Worm (Caenorhabditis elegans) whole organism, L2 larva: Measurements from ENCODE around the gene pdfr-1.

ENCODE experiments used
- C34F6.9 ChIP-seq: fragments of 150-350 bp; optimal IDR thresholded peaks from 2 replicates; lab custom pipeline; 2014; ENCODE audit warnings: missing biosample characterization, missing genetic modification characterization
- F13H6.1 ChIP-seq: sonication (generic microtip); optimal IDR thresholded peaks from 2 replicates; lab custom pipeline; 2016; ENCODE audit warnings: missing genetic modification characterization, missing compliant biosample characterization
- R02D3.7 ChIP-seq: fragments of 150-350 bp; optimal IDR thresholded peaks from 2 replicates; lab custom pipeline; 2014; ENCODE audit warnings: missing biosample characterization, missing genetic modification characterization
- Y55F3AM.14 ChIP-seq: fragments of 200-800 bp; sonication (Bioruptor generic); optimal IDR thresholded peaks from 2 replicates; lab custom pipeline; 2018; ENCODE audit warnings: mild to moderate bottlenecking, missing genetic modification characterization, missing compliant biosample characterization
- ZK546.5 ChIP-seq: sonication (generic microtip); optimal IDR thresholded peaks from 2 replicates; lab custom pipeline; 2017; ENCODE audit warnings: missing biosample characterization, missing genetic modification characterization
- alr-1 ChIP-seq: fragments of 150-350 bp; optimal IDR thresholded peaks from 2 replicates; lab custom pipeline; 2014; ENCODE audit warnings: missing biosample characterization, missing genetic modification characterization
- aly-2 ChIP-seq: fragments of 150-350 bp; optimal IDR thresholded peaks from 2 replicates; lab custom pipeline; 2014; ENCODE audit warnings: missing biosample characterization, missing genetic modification characterization
- ama-1 ChIP-seq: fragments of 150-350 bp; optimal IDR thresholded peaks from 2 replicates; lab custom pipeline; 2018; ENCODE audit warnings: inconsistent platforms
- blmp-1 ChIP-seq: sonication (generic microtip); optimal IDR thresholded peaks from 2 replicates; lab custom pipeline; 2017; ENCODE audit warnings: missing genetic modification characterization, mild to moderate bottlenecking, missing compliant biosample characterization, antibody characterized with exemption, moderate library complexity; ENCODE audit not compliant: insufficient read depth
- ceh-82 ChIP-seq: fragments of 150-350 bp; optimal IDR thresholded peaks from 2 replicates; lab custom pipeline; 2014; ENCODE audit warnings: missing biosample characterization, missing genetic modification characterization
- crh-2 ChIP-seq: sonication (generic microtip); optimal IDR thresholded peaks from 2 replicates; lab custom pipeline; 2017; ENCODE audit warnings: missing biosample characterization, missing genetic modification characterization
- dmd-4 ChIP-seq: sonication (generic microtip); optimal IDR thresholded peaks from 2 replicates; lab custom pipeline; 2017; ENCODE audit warnings: missing biosample characterization, missing genetic modification characterization
- elt-1 ChIP-seq: fragments of 150-350 bp; optimal IDR thresholded peaks from 2 replicates; lab custom pipeline; 2014; ENCODE audit warnings: missing biosample characterization, missing genetic modification characterization
- elt-3 ChIP-seq: sonication (generic microtip); optimal IDR thresholded peaks from 2 replicates; lab custom pipeline; 2017; ENCODE audit warnings: missing biosample characterization, missing genetic modification characterization
- fos-1 ChIP-seq: fragments of 150-350 bp; optimal IDR thresholded peaks from 2 replicates; lab custom pipeline; 2014; ENCODE audit warnings: missing biosample characterization, missing genetic modification characterization
- lin-11 ChIP-seq: fragments of 150-350 bp; sonication (generic microtip); optimal IDR thresholded peaks from 2 replicates; lab custom pipeline; 2014; ENCODE audit warnings: missing biosample characterization, missing genetic modification characterization, inconsistent platforms, mixed read lengths
- lin-13 ChIP-seq: fragments of 150-350 bp; optimal IDR thresholded peaks from 2 replicates; lab custom pipeline; 2014; ENCODE audit warnings: missing biosample characterization, missing genetic modification reagents, missing genetic modification characterization
- lin-39 ChIP-seq: fragments of 150-350 bp; optimal IDR thresholded peaks from 2 replicates; lab custom pipeline; 2014; ENCODE audit warnings: missing biosample characterization, missing genetic modification reagents, missing genetic modification characterization
- lsy-2 ChIP-seq, 2 experiments: fragments of 150-350 bp in 1 of 2; sonication (generic microtip) in 1 of 2; optimal IDR thresholded peaks; 2 replicates each; lab custom pipeline; 2014 to 2017; ENCODE audit warnings: missing biosample characterization in 2 of 2, missing genetic modification characterization in 2 of 2
- mab-5 ChIP-seq: fragments of 150-350 bp; optimal IDR thresholded peaks from 2 replicates; lab custom pipeline; 2014; ENCODE audit warnings: missing biosample characterization, missing genetic modification characterization
- mbf-1 ChIP-seq: sonication (generic microtip); optimal IDR thresholded peaks from 2 replicates; lab custom pipeline; 2017; ENCODE audit warnings: missing biosample characterization, missing genetic modification characterization
- mdl-1 ChIP-seq, 2 experiments: fragments of 150-350 bp in 1 of 2; sonication (generic microtip) in 1 of 2; optimal IDR thresholded peaks; 2 replicates each; lab custom pipeline; 2017; ENCODE audit warnings: missing biosample characterization in 2 of 2, missing genetic modification characterization in 2 of 2
- nhr-11 ChIP-seq: fragments of 150-350 bp; optimal IDR thresholded peaks from 2 replicates; lab custom pipeline; 2014; ENCODE audit warnings: missing biosample characterization, missing genetic modification characterization
- nhr-12 ChIP-seq: fragments of 150-350 bp; optimal IDR thresholded peaks from 2 replicates; lab custom pipeline; 2014; ENCODE audit warnings: missing biosample characterization, missing genetic modification characterization
- nhr-129 ChIP-seq: fragments of 150-350 bp; optimal IDR thresholded peaks from 2 replicates; lab custom pipeline; 2014; ENCODE audit warnings: missing biosample characterization, missing genetic modification characterization
- nhr-21 ChIP-seq: fragments of 150-350 bp; optimal IDR thresholded peaks from 2 replicates; lab custom pipeline; 2014; ENCODE audit warnings: missing biosample characterization, missing genetic modification characterization
- nhr-23 ChIP-seq: fragments of 150-350 bp; optimal IDR thresholded peaks from 2 replicates; lab custom pipeline; 2014; ENCODE audit warnings: missing biosample characterization, missing genetic modification reagents, missing genetic modification characterization
- nhr-25 ChIP-seq: fragments of 150-350 bp; sonication (generic microtip); optimal IDR thresholded peaks from 3 replicates; lab custom pipeline; 2014; ENCODE audit warnings: missing biosample characterization, missing genetic modification characterization
- nhr-6 ChIP-seq: fragments of 150-350 bp; optimal IDR thresholded peaks from 2 replicates; lab custom pipeline; 2014; ENCODE audit warnings: missing biosample characterization, missing genetic modification characterization
- nhr-77 ChIP-seq: fragments of 150-350 bp; optimal IDR thresholded peaks from 2 replicates; lab custom pipeline; 2014; ENCODE audit warnings: missing biosample characterization, missing genetic modification characterization
- peb-1 ChIP-seq: fragments of 150-350 bp; optimal IDR thresholded peaks from 2 replicates; lab custom pipeline; 2014; ENCODE audit warnings: missing biosample characterization, missing genetic modification characterization
- sem-4 ChIP-seq: fragments of 150-350 bp; optimal IDR thresholded peaks from 2 replicates; lab custom pipeline; 2014; ENCODE audit warnings: missing biosample characterization, missing genetic modification reagents, missing genetic modification characterization
- sma-3 ChIP-seq: sonication (generic microtip); optimal IDR thresholded peaks from 2 replicates; lab custom pipeline; 2016; ENCODE audit warnings: missing genetic modification reagents, missing genetic modification characterization, missing compliant biosample characterization
- sma-9 ChIP-seq, 2 experiments: fragments of 150-350 bp in 1 of 2; sonication (generic microtip) in 1 of 2; optimal IDR thresholded peaks; 2 replicates each; lab custom pipeline; 2014 to 2016; ENCODE audit warnings: missing genetic modification characterization in 2 of 2, mild to moderate bottlenecking in 1 of 2, missing biosample characterization in 1 of 2, missing compliant biosample characterization in 1 of 2, missing genetic modification reagents in 1 of 2, moderate library complexity in 1 of 2
- snpc-4 ChIP-seq: fragments of 150-350 bp; optimal IDR thresholded peaks from 2 replicates; lab custom pipeline; 2014; ENCODE audit warnings: missing biosample characterization, missing genetic modification characterization
- unc-39 ChIP-seq: fragments of 150-350 bp; optimal IDR thresholded peaks from 2 replicates; lab custom pipeline; 2014; ENCODE audit warnings: missing biosample characterization, missing genetic modification characterization
- unc-55 ChIP-seq: fragments of 150-350 bp; sonication (generic microtip); optimal IDR thresholded peaks from 3 replicates; lab custom pipeline; 2014; ENCODE audit warnings: missing biosample characterization, missing genetic modification reagents, missing genetic modification characterization
- unc-62 ChIP-seq: fragments of 150-350 bp; optimal IDR thresholded peaks from 2 replicates; lab custom pipeline; 2014; ENCODE audit warnings: missing biosample characterization, missing genetic modification reagents, missing genetic modification characterization
- zag-1 ChIP-seq: fragments of 150-350 bp; optimal IDR thresholded peaks from 2 replicates; lab custom pipeline; 2014; ENCODE audit warnings: missing biosample characterization, missing genetic modification characterization
- ztf-1 ChIP-seq: fragments of 200-800 bp; sonication (Bioruptor generic); conservative IDR thresholded peaks from 2 replicates; pipeline ENCODE4 v1.3.6; 2022; ENCODE audit warnings: missing genetic modification characterization, missing compliant biosample characterization
- ztf-11 ChIP-seq: sonication (generic microtip); optimal IDR thresholded peaks from 2 replicates; lab custom pipeline; 2017; ENCODE audit warnings: missing biosample characterization, missing genetic modification characterization
- ztf-4 ChIP-seq: fragments of 150-350 bp; optimal IDR thresholded peaks from 2 replicates; lab custom pipeline; 2014; ENCODE audit warnings: missing biosample characterization, missing genetic modification characterization

Gene pdfr-1

DNA sequence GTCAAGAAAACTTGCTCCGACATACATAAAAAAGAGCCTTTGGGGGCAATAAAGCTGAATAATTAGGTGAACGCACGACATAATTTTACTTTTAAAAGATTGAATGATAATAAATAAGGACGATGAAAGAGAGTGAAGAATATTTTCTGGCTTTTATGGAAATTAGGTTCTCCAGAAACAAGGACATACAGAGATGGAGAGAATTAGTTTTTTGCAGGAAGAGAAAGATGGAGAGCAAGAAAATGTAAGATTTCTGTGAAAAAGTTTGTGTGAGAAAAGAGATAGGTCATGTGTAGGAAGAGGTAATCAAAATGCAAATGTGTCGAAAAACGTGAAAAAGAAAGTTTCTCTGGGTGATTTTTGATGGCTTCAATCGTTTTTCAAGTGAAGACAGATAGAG lies at the start of gene pdfr-1:
TSS of gene pdfr-1 (minus strand) at position 101 of the 400 bp plus-strand sequence.
- no peak for TF ChIP-seq peb-1 (tag; lab: Kevin White, UChicago)
- TF ChIP-seq elt-1 (tag; lab: Kevin White, UChicago), result no peak
- no peak for TF ChIP-seq sem-4 (tag; lab: Kevin White, UChicago)
- no peak for TF ChIP-seq ceh-82 (tag; lab: Kevin White, UChicago)
- peak; percentile 2 for TF ChIP-seq C34F6.9
- peak in 1 of 2 experiments; percentile 6 for TF ChIP-seq lsy-2 (tag; optimal IDR thresholded peaks at IDR 0.05; lab: Kevin White, UChicago)
- TF ChIP-seq nhr-11 (tag; lab: Kevin White, UChicago), result no peak

DNA sequence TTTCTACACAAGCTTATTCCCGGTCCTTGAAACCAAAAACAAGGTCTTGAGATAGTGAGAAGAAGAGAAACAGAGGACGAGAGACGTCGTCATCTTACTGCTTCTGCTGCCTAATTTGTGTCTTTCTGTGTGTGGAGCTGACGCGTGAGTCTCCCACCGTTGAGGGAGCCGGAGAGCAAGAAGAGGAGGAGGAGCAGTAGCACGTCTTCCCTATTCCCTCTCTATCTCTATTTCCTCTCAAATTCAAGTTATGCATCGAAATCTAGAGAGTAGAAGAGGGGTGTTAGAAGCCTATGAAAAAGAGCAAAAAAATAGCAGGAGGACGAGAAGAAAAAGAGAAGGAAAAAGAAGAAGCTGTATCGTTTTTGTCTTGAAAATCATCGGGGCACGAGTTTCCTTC lies 43.3 kb upstream of the pdfr-1 start:
- TF ChIP-seq Y55F3AM.14 (no peak), dmd-4 (tag; lab: Kevin White, UChicago) (no peak), lin-11 (tag; lab: Kevin White, UChicago) (peak; percentile 63), nhr-77 (tag; lab: Kevin White, UChicago) (no peak), ztf-4 (peak; percentile 50), nhr-25 (tag; lab: Kevin White, UChicago) (no peak), ztf-1 (GFP tag; lab: Robert Waterston, UW) (no peak), blmp-1 (tag; lab: Kevin White, UChicago) (no peak), ama-1 (lab: Kevin White, UChicago) (no peak), lin-13 (peak; percentile 46), nhr-21 (tag; lab: Kevin White, UChicago) (no peak), unc-39 (tag; lab: Kevin White, UChicago) (no peak), zag-1 (tag; lab: Kevin White, UChicago) (peak; percentile 49), peb-1 (tag; lab: Kevin White, UChicago) (no peak), F13H6.1 (tag; lab: Kevin White, UChicago) (peak; percentile 21), lsy-2 (tag; optimal IDR thresholded peaks at IDR 0.05; lab: Kevin White, UChicago) (peak in 1 of 2 experiments; percentile 55), aly-2 (tag; lab: Kevin White, UChicago) (no peak), sma-9 (GFP tag; optimal IDR thresholded peaks at IDR 0.05; lab: Kevin White, UChicago) (peak; percentile 61), sma-9 (tag; optimal IDR thresholded peaks at IDR 0.05; lab: Kevin White, UChicago) (no peak), alr-1 (no peak), nhr-129 (tag; lab: Kevin White, UChicago) (peak; percentile 59), crh-2 (tag; lab: Kevin White, UChicago) (peak; percentile 50), lin-39 (tag; lab: Kevin White, UChicago) (no peak), nhr-12 (no peak), snpc-4 (peak; percentile 25), sem-4 (tag; lab: Kevin White, UChicago) (peak; percentile 26), ztf-11 (tag; lab: Kevin White, UChicago) (no peak), elt-3 (tag; lab: Kevin White, UChicago) (no peak), unc-62 (GFP tag; lab: Kevin White, UChicago) (no peak), unc-55 (GFP tag; lab: Kevin White, UChicago) (peak; percentile 75), sma-3 (GFP tag; lab: Kevin White, UChicago) (no peak), fos-1 (tag; lab: Kevin White, UChicago) (peak; percentile 25), mbf-1 (no peak), mab-5 (tag; lab: Kevin White, UChicago) (peak; percentile 15), R02D3.7 (tag; lab: Kevin White, UChicago) (no peak), ZK546.5 (no peak), elt-1 (tag; lab: Kevin White, UChicago) (no peak), nhr-11 (tag; lab: Kevin White, UChicago) (no peak), ceh-82 (tag; lab: Kevin White, UChicago) (no peak), nhr-6 (tag; lab: Kevin White, UChicago) (peak; percentile 4), mdl-1 (tag; optimal IDR thresholded peaks at IDR 0.05; lab: Kevin White, UChicago) (peak; percentile 10 to 36), C34F6.9 (peak; percentile 77), nhr-23 (tag; lab: Kevin White, UChicago) (no peak)
- TF ChIP-seq, all 48 proteins: peak for 17
